Worm (Caenorhabditis elegans): ENCODE results near the gene samp-1.

The samp-1 gene

DNA sequence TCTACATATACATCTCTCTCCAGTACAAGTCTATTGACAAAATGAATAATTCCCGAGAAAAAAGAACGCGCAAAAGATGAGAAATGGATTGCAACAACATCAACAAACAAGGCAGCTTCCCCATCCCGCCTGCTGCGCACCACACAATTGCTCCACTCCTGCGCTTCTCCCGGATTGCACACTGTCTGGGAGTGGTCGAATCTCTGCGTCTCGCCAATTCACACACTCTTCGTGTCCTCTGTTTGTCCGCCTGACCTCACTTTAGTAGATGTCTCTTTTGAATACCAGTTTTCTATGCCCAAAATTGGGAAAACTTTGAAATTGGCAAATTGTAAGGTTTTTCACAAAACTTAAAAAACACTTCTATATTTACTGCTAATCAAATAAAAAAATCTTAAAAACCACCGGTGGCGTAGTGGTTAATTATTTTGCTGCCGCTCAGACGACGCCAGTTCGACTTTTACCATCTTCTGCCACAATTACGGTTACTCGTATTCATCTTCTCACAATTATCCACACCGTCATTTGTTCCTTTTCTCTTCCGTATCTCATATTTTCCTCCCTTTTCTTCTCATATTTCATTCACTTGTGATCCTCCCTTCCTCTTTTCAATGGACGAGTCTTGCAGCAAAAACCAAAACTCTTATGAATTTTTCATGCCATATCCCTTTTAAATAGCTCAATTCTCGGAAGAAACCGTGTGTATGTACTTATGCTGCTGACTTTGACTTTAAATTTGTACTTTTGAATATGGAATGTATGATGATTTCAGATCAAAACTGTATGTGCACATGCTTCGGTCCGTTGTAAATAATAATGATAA lies 3.1 kb downstream of the samp-1 start, which contains the start of gene rsf-1 (continued):
- TF ChIP-seq nhr-27 (tag; optimal IDR thresholded peaks at IDR 0.05): no peak
- TF ChIP-seq nhr-90 (tag; optimal IDR thresholded peaks at IDR 0.05): peak; percentile 15
- no peak for TF ChIP-seq ztf-22 (GFP tag; optimal IDR thresholded peaks at IDR 0.05)
- TF ChIP-seq unc-130 (GFP tag; optimal IDR thresholded peaks at IDR 0.05): no peak
- no peak for TF ChIP-seq bed-2 (GFP tag; IDR thresholded peaks at IDR 0.05)
- no peak for TF ChIP-seq ztf-18 (tag; optimal IDR thresholded peaks at IDR 0.05)
- no peak for TF ChIP-seq xnd-1 (tag; optimal IDR thresholded peaks at IDR 0.05)
- TF ChIP-seq F49E8.2 (tag; optimal IDR thresholded peaks at IDR 0.05; ENCODE audit: insufficient read depth): no peak
- TF ChIP-seq C17E4.6 (GFP tag; IDR thresholded peaks at IDR 0.05): no peak
- peak; percentile 69 for TF ChIP-seq him-1 (tag; optimal IDR thresholded peaks at IDR 0.05)
- no peak for TF ChIP-seq chd-7 (tag; optimal IDR thresholded peaks at IDR 0.05)
- TF ChIP-seq sea-2 (GFP tag; IDR thresholded peaks at IDR 0.05): no peak
- peak; percentile 47; the same call in 1 of the 2 replicates for TF ChIP-seq mcd-1 (GFP tag; IDR thresholded peaks at IDR 0.05)
- peak; percentile 64 for TF ChIP-seq zfh-2 (GFP tag; conservative IDR thresholded peaks at IDR 0.05)
- TF ChIP-seq lin-26 (GFP tag; IDR thresholded peaks at IDR 0.05): peak; percentile 81
- TF ChIP-seq lin-35 (GFP tag; optimal IDR thresholded peaks at IDR 0.05): no peak
- TF ChIP-seq tbp1 (GFP tag; optimal IDR thresholded peaks at IDR 0.05): peak; percentile 81
- TF ChIP-seq ztf-3 (GFP tag; optimal IDR thresholded peaks at IDR 0.05): no peak
- TF ChIP-seq Y53F4B.3 (GFP tag; IDR thresholded peaks at IDR 0.05): no peak
- TF ChIP-seq tlf-1 (GFP tag; optimal IDR thresholded peaks at IDR 0.05): no peak
- no peak for TF ChIP-seq D2030.7 (GFP tag; IDR thresholded peaks at IDR 0.05)

DNA sequence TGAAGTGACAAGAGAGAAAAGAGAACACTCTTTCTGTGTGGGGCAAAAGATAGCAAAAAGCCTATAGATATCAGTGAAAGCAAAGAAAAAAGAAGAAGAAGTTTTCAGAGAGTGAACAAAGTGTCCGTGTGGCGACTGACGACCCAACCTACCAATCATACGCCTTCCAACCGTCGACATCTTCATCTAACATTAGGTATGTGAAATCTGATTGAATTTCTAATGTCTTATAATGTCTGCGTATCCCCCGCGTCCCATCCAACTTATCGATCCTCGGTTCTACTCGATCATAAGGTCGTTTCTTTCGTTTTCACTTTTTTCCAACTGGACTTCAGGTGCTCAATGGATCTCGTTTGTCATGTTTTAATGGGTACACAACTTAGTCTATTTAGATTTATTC lies 4.6 kb downstream of the samp-1 start:
- TF ChIP-seq let-607 (tag; optimal IDR thresholded peaks at IDR 0.05) (no peak), F33H1.4 (GFP tag; IDR thresholded peaks at IDR 0.05) (no peak), lir-1 (GFP tag; conservative IDR thresholded peaks at IDR 0.05) (no peak), pha-4 (tag; optimal IDR thresholded peaks at IDR 0.05) (no peak), ztf-22 (GFP tag; optimal IDR thresholded peaks at IDR 0.05) (no peak), nfya-1 (tag; optimal IDR thresholded peaks at IDR 0.05; ENCODE audit: borderline replicate concordance, insufficient read depth) (no peak), atf-7 (tag; optimal IDR thresholded peaks at IDR 0.05) (no peak), unc-62 (GFP tag; optimal IDR thresholded peaks at IDR 0.05) (no peak), hlh-12 (tag; optimal IDR thresholded peaks at IDR 0.05) (no peak)

DNA sequence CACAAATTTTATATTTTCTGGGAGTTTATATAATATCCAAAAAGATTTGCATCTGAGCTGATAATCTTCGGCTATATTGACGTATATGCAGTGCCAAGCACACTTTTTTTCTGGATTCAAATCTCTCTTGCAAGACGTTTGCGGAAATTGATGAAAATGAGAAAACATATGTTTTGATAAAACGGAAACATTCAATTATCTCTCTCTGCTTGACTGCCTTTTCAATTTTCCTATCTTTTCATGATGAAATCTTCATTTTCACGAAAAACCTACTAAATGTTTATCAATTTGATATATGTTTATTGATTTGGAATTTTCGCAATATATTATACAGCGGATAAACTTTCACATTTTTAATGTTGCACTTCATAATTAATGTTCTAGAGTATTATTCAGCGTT lies 5.3 kb downstream of the samp-1 start:
- TF ChIP-seq hlh-12 (tag; optimal IDR thresholded peaks at IDR 0.05): no peak
- no peak for TF ChIP-seq ztf-18 (tag; optimal IDR thresholded peaks at IDR 0.05)
- no peak for TF ChIP-seq ztf-26 (tag; optimal IDR thresholded peaks at IDR 0.05)
- no peak for TF ChIP-seq zim-3 (tag; optimal IDR thresholded peaks at IDR 0.05)
- TF ChIP-seq hmg-1.2 (GFP tag; IDR thresholded peaks at IDR 0.05): no peak
- no peak for TF ChIP-seq egl-18 (GFP tag; IDR thresholded peaks at IDR 0.05)
- TF ChIP-seq F23B12.7 (tag; optimal IDR thresholded peaks at IDR 0.05; ENCODE audit: insufficient read depth): no peak
- no peak for TF ChIP-seq Y79H2A.3 (GFP tag; conservative IDR thresholded peaks at IDR 0.05)
- no peak for TF ChIP-seq Y67H2A.10 (GFP tag; conservative IDR thresholded peaks at IDR 0.05)

Data from whole organism, young adult.